Fruit fly (Drosophila melanogaster) whole organism, embryonic: ENCODE measurements around the gene CG13390.
A peak's percentile ranks its signal among the peaks of the same experiment; 100 is the strongest.

ENCODE experiments used
- Antp ChIP-seq: fragments of 200-800 bp; sonication (Bioruptor generic); optimal IDR thresholded peaks from 3 replicates; lab custom pipeline; 2016; ENCODE audit warnings: missing biosample characterization, missing genetic modification characterization
- Asciz ChIP-seq: fragments of 200-800 bp; sonication (Bioruptor generic); optimal IDR thresholded peaks from 2 replicates; lab custom pipeline; 2017; ENCODE audit warnings: missing biosample characterization, mild to moderate bottlenecking, missing genetic modification characterization, missing genetic modification reagents
- CG10431 ChIP-seq: fragments of 200-800 bp; sonication (Bioruptor generic); optimal IDR thresholded peaks from 3 replicates; lab custom pipeline; 2018; ENCODE audit warnings: missing biosample characterization, mild to moderate bottlenecking, missing genetic modification characterization
- CG11504 ChIP-seq: fragments of 200-800 bp; sonication (Bioruptor generic); optimal IDR thresholded peaks from 3 replicates; lab custom pipeline; 2019; ENCODE audit warnings: missing biosample characterization, mild to moderate bottlenecking, missing genetic modification characterization, moderate library complexity
- CG13287 ChIP-seq: fragments of 200-800 bp; sonication (Bioruptor generic); IDR thresholded peaks from 2 replicates; pipeline ENCODE4 v1.3.6; 2022; ENCODE audit warnings: missing biosample characterization, missing genetic modification characterization; ENCODE audit not compliant: partially characterized antibody
- CG14860 ChIP-seq: fragments of 200-800 bp; sonication (Bioruptor generic); IDR thresholded peaks from 3 replicates; pipeline ENCODE4 v1.3.6; 2022; ENCODE audit warnings: missing biosample characterization, missing genetic modification characterization; ENCODE audit not compliant: partially characterized antibody
- CG15514 ChIP-seq: fragments of 200-800 bp; sonication (Bioruptor generic); optimal IDR thresholded peaks from 3 replicates; lab custom pipeline; 2017; ENCODE audit warnings: missing biosample characterization, missing genetic modification characterization, mild to moderate bottlenecking, moderate library complexity, missing genetic modification reagents
- CG1602 ChIP-seq: fragments of 200-800 bp; sonication (Bioruptor generic); optimal IDR thresholded peaks from 3 replicates; lab custom pipeline; 2016; ENCODE audit warnings: missing biosample characterization, missing genetic modification characterization
- CG16813 ChIP-seq: fragments of 200-800 bp; sonication (Bioruptor generic); IDR thresholded peaks from 3 replicates; pipeline ENCODE4 v1.3.6; 2022; ENCODE audit warnings: missing biosample characterization, missing genetic modification characterization; ENCODE audit not compliant: partially characterized antibody
- CG17385 ChIP-seq: fragments of 200-800 bp; sonication (Bioruptor generic); optimal IDR thresholded peaks from 3 replicates; lab custom pipeline; 2018; ENCODE audit warnings: missing biosample characterization, mild to moderate bottlenecking, missing genetic modification characterization
- CG17612 ChIP-seq: fragments of 200-800 bp; sonication (Bioruptor generic); IDR thresholded peaks from 2 replicates; pipeline ENCODE4 v1.3.6; 2022; ENCODE audit warnings: missing biosample characterization, missing genetic modification characterization
- CG18599 ChIP-seq: fragments of 200-800 bp; sonication (Bioruptor generic); optimal IDR thresholded peaks from 3 replicates; lab custom pipeline; 2017; ENCODE audit warnings: missing biosample characterization, missing genetic modification characterization, mild to moderate bottlenecking, moderate library complexity, missing genetic modification reagents
- CG2116 ChIP-seq: fragments of 200-800 bp; sonication (Bioruptor generic); optimal IDR thresholded peaks from 3 replicates; lab custom pipeline; 2018; ENCODE audit warnings: missing biosample characterization, mild to moderate bottlenecking, missing genetic modification characterization
- CG30431 ChIP-seq: fragments of 200-800 bp; sonication (Bioruptor generic); optimal IDR thresholded peaks from 2 replicates; lab custom pipeline; 2017; ENCODE audit warnings: missing biosample characterization, missing genetic modification characterization
- CG31365 ChIP-seq: fragments of 200-800 bp; sonication (Bioruptor generic); optimal IDR thresholded peaks from 2 replicates; lab custom pipeline; 2018; ENCODE audit warnings: missing biosample characterization, mild to moderate bottlenecking, missing genetic modification characterization
- CG3281 ChIP-seq: fragments of 200-800 bp; sonication (Bioruptor generic); optimal IDR thresholded peaks from 3 replicates; lab custom pipeline; 2017; ENCODE audit warnings: missing biosample characterization, mild to moderate bottlenecking, missing genetic modification characterization
- CG3847 ChIP-seq: fragments of 200-800 bp; sonication (Bioruptor generic); IDR thresholded peaks from 2 replicates; pipeline ENCODE4 v1.3.6; 2022; ENCODE audit warnings: missing biosample characterization, missing genetic modification characterization
- CG4404 ChIP-seq: fragments of 200-800 bp; sonication (Bioruptor generic); IDR thresholded peaks from 2 replicates; pipeline ENCODE4 v1.3.6; 2022; ENCODE audit warnings: missing biosample characterization, missing genetic modification characterization
- CG7786 ChIP-seq: fragments of 200-800 bp; sonication (Bioruptor generic); optimal IDR thresholded peaks from 2 replicates; lab custom pipeline; 2016; ENCODE audit warnings: missing biosample characterization, missing genetic modification characterization
- CTCF ChIP-seq: fragments of 200-800 bp; sonication (Bioruptor generic); optimal IDR thresholded peaks from 2 replicates; lab custom pipeline; 2017; ENCODE audit warnings: missing biosample characterization, mild to moderate bottlenecking, missing genetic modification characterization, moderate library complexity
- Dll ChIP-seq: fragments of 200-800 bp; sonication (Bioruptor generic); IDR thresholded peaks from 4 replicates; pipeline ENCODE4 v1.3.6; 2022; ENCODE audit warnings: missing biosample characterization, missing genetic modification characterization; ENCODE audit not compliant: partially characterized antibody
- Dp ChIP-seq: fragments of 200-800 bp; sonication (Bioruptor generic); optimal IDR thresholded peaks from 2 replicates; lab custom pipeline; 2018; ENCODE audit warnings: missing biosample characterization, mild to moderate bottlenecking, missing genetic modification characterization, moderate library complexity
- Hr3 ChIP-seq: fragments of 200-800 bp; sonication (Bioruptor generic); optimal IDR thresholded peaks from 3 replicates; lab custom pipeline; 2016; ENCODE audit warnings: missing biosample characterization, missing genetic modification characterization
- Lhr ChIP-seq: fragments of 200-800 bp; sonication (Bioruptor generic); optimal IDR thresholded peaks from 3 replicates; lab custom pipeline; 2017; ENCODE audit warnings: mild to moderate bottlenecking, missing biosample characterization, missing genetic modification reagents, missing genetic modification characterization
- Lim3 ChIP-seq: fragments of 200-800 bp; sonication (Bioruptor generic); IDR thresholded peaks from 2 replicates; pipeline ENCODE4 v1.3.6; 2022; ENCODE audit warnings: missing biosample characterization, missing genetic modification characterization
- Poxn ChIP-seq: fragments of 200-800 bp; sonication (Bioruptor generic); IDR thresholded peaks from 2 replicates; pipeline ENCODE4 v1.3.6; 2022; ENCODE audit warnings: missing biosample characterization, missing genetic modification characterization
- Six4 ChIP-seq: fragments of 200-800 bp; sonication (Bioruptor generic); optimal IDR thresholded peaks from 2 replicates; lab custom pipeline; 2016; ENCODE audit warnings: missing biosample characterization, missing genetic modification characterization
- Sox102F ChIP-seq: fragments of 200-800 bp; sonication (Bioruptor generic); optimal IDR thresholded peaks from 2 replicates; lab custom pipeline; 2018; ENCODE audit warnings: missing biosample characterization, mild to moderate bottlenecking, missing genetic modification characterization, moderate library complexity
- Xrp1 ChIP-seq: fragments of 200-800 bp; sonication (Bioruptor generic); IDR thresholded peaks from 2 replicates; pipeline ENCODE4 v1.3.6; 2022; ENCODE audit warnings: missing biosample characterization, missing genetic modification characterization
- dmrt99B ChIP-seq: fragments of 200-800 bp; sonication (Bioruptor generic); optimal IDR thresholded peaks from 2 replicates; lab custom pipeline; 2018; ENCODE audit warnings: missing biosample characterization, mild to moderate bottlenecking, missing genetic modification characterization, moderate library complexity
- dpn ChIP-seq, 2 experiments: fragments of 200-800 bp; sonication (Bioruptor generic); optimal IDR thresholded peaks; 3 replicates each; lab custom pipeline; 2016; ENCODE audit warnings: missing biosample characterization in 2 of 2, missing genetic modification characterization in 2 of 2
- exex ChIP-seq: fragments of 200-800 bp; sonication (Bioruptor generic); optimal IDR thresholded peaks from 4 replicates; lab custom pipeline; 2018; ENCODE audit warnings: missing biosample characterization, mild to moderate bottlenecking, missing genetic modification characterization, moderate library complexity
- gem ChIP-seq: fragments of 200-800 bp; sonication (Bioruptor generic); optimal IDR thresholded peaks from 2 replicates; lab custom pipeline; 2019; ENCODE audit warnings: missing biosample characterization, mild to moderate bottlenecking, missing genetic modification characterization, moderate library complexity
- grn ChIP-seq: fragments of 200-800 bp; sonication (Bioruptor generic); optimal IDR thresholded peaks from 3 replicates; lab custom pipeline; 2017; ENCODE audit warnings: missing biosample characterization, missing genetic modification characterization
- gro ChIP-seq: fragments of 200-800 bp; sonication (Bioruptor generic); optimal IDR thresholded peaks from 2 replicates; lab custom pipeline; 2016; ENCODE audit warnings: missing biosample characterization, missing genetic modification characterization
- h ChIP-seq: fragments of >200 bp; optimal IDR thresholded peaks from 2 replicates; lab custom pipeline; 2017
- inv ChIP-seq: fragments of 200-800 bp; sonication (Bioruptor generic); IDR thresholded peaks from 2 replicates; pipeline ENCODE4 v1.3.6; 2022; ENCODE audit warnings: missing biosample characterization, missing genetic modification characterization; ENCODE audit not compliant: partially characterized antibody
- lbe ChIP-seq: fragments of 200-800 bp; sonication (Bioruptor generic); optimal IDR thresholded peaks from 2 replicates; lab custom pipeline; 2016; ENCODE audit warnings: missing biosample characterization, mild to moderate bottlenecking, missing genetic modification characterization
- lilli ChIP-seq: fragments of 200-800 bp; sonication (Bioruptor generic); optimal IDR thresholded peaks from 3 replicates; lab custom pipeline; 2016; ENCODE audit warnings: missing biosample characterization, missing genetic modification characterization
- mld ChIP-seq: fragments of 200-800 bp; sonication (Bioruptor generic); IDR thresholded peaks from 3 replicates; pipeline ENCODE4 v1.3.6; 2022; ENCODE audit warnings: missing biosample characterization, missing genetic modification characterization; ENCODE audit not compliant: partially characterized antibody
- pzg ChIP-seq: fragments of 200-800 bp; sonication (Bioruptor generic); optimal IDR thresholded peaks from 3 replicates; lab custom pipeline; 2018; ENCODE audit warnings: missing biosample characterization, mild to moderate bottlenecking, missing genetic modification characterization, moderate library complexity
- run ChIP-seq: fragments of 200-800 bp; sonication (Bioruptor generic); optimal IDR thresholded peaks from 3 replicates; lab custom pipeline; 2018; ENCODE audit warnings: missing biosample characterization, mild to moderate bottlenecking, missing genetic modification characterization
- sens ChIP-seq: fragments of 200-800 bp; sonication (Bioruptor generic); peaks from one replicate; lab custom pipeline; 2016; ENCODE audit warnings: missing biosample characterization, missing genetic modification characterization
- sima ChIP-seq: fragments of 200-800 bp; sonication (Bioruptor generic); optimal IDR thresholded peaks from 2 replicates; lab custom pipeline; 2016; ENCODE audit warnings: missing biosample characterization, missing genetic modification characterization
- stc ChIP-seq: fragments of 200-800 bp; sonication (Bioruptor generic); IDR thresholded peaks from 2 replicates; pipeline ENCODE4 v1.3.6; 2022; ENCODE audit warnings: missing biosample characterization, missing genetic modification characterization
- sug ChIP-seq: fragments of 200-800 bp; optimal IDR thresholded peaks from 2 replicates; lab custom pipeline; 2019; ENCODE audit warnings: missing biosample characterization, mild to moderate bottlenecking, missing genetic modification characterization, moderate library complexity
- trh ChIP-seq: fragments of 200-800 bp; sonication (Bioruptor generic); optimal IDR thresholded peaks from 2 replicates; lab custom pipeline; 2016; ENCODE audit warnings: missing biosample characterization, missing genetic modification characterization
- ttk ChIP-seq: fragments of 200-800 bp; sonication (Bioruptor generic); IDR thresholded peaks from 2 replicates; pipeline ENCODE4 v2.1.2; 2022; ENCODE audit warnings: missing biosample characterization, missing genetic modification characterization
- wek ChIP-seq: fragments of 200-800 bp; sonication (Bioruptor generic); optimal IDR thresholded peaks from 3 replicates; lab custom pipeline; 2018; ENCODE audit warnings: missing biosample characterization, mild to moderate bottlenecking, missing genetic modification characterization, moderate library complexity
- zen ChIP-seq: fragments of 200-800 bp; sonication (Bioruptor generic); optimal IDR thresholded peaks from 3 replicates; lab custom pipeline; 2018; ENCODE audit warnings: missing biosample characterization, mild to moderate bottlenecking, missing genetic modification characterization, moderate library complexity
- zfh2 ChIP-seq: fragments of 200-800 bp; sonication (Bioruptor generic); optimal IDR thresholded peaks from 2 replicates; lab custom pipeline; 2016; ENCODE audit warnings: missing biosample characterization, missing genetic modification characterization

Gene CG13390

dm6 chr2L:8381508-8382036, 5.0 kb upstream of the CG13390 start, which contains the start of gene AlaRS (continued):
- TF ChIP-seq stc (GFP tag; lab: Robert Waterston, UW): 0 out of 2 replicates have a peak, but pooled peaks have one; percentile 21
- no peak for TF ChIP-seq Antp
- no peak for TF ChIP-seq Poxn (GFP tag; lab: Robert Waterston, UW)
- no peak for TF ChIP-seq mld (GFP tag; lab: Robert Waterston, UW)
- peak; percentile 16 for TF ChIP-seq Asciz (GFP tag; lab: Kevin White, UChicago)
- TF ChIP-seq CG7786 (GFP tag; lab: Kevin White, UChicago): no peak
- no peak for TF ChIP-seq h (lab: Kevin White, UChicago)
- TF ChIP-seq CG18599 (GFP tag; lab: Kevin White, UChicago): peak; percentile 56
- TF ChIP-seq CG17385 (GFP tag; lab: Kevin White, UChicago): peak; percentile 37
- no peak for TF ChIP-seq CG4404
- TF ChIP-seq lilli (GFP tag; lab: Kevin White, UChicago): peak; percentile 62
- TF ChIP-seq CG1602: peak; percentile 3
- peak; percentile 46 for TF ChIP-seq inv
- no peak for TF ChIP-seq Lhr (GFP tag; lab: Kevin White, UChicago)
- peak; percentile 36 for TF ChIP-seq pzg (GFP tag; lab: Kevin White, UChicago)
- no peak for TF ChIP-seq grn (GFP tag; lab: Kevin White, UChicago)
- peak; percentile 42; the same call in 1 of the 3 replicates for TF ChIP-seq CG16813 (GFP tag; lab: Robert Waterston, UW)
- TF ChIP-seq sug (tag; lab: Kevin White, UChicago): peak; percentile 33
- TF ChIP-seq run (tag; lab: Kevin White, UChicago): no peak
- TF ChIP-seq lbe (GFP tag; lab: Kevin White, UChicago): peak; percentile 70
- no peak for TF ChIP-seq CG17612 (GFP tag; lab: Robert Waterston, UW)
- TF ChIP-seq Xrp1 (GFP tag; lab: Robert Waterston, UW): peak; percentile 60; the same call in 1 of the 2 replicates
- TF ChIP-seq sima: no peak
- peak; percentile 24 for TF ChIP-seq Dp (GFP tag; lab: Kevin White, UChicago)
- TF ChIP-seq CG2116 (GFP tag; lab: Kevin White, UChicago): peak; percentile 81
- TF ChIP-seq CG10431: no peak
- TF ChIP-seq CG11504 (tag; lab: Kevin White, UChicago): peak; percentile 42
- peak; percentile 41; the same call in 1 of the 3 replicates for TF ChIP-seq CG14860 (GFP tag; lab: Robert Waterston, UW)
- TF ChIP-seq CG13287 (GFP tag; lab: Robert Waterston, UW): peak; percentile 83
- peak; percentile 31 for TF ChIP-seq Sox102F (GFP tag; lab: Kevin White, UChicago)
- TF ChIP-seq trh (GFP tag; lab: Kevin White, UChicago): no peak
- peak; percentile 27 for TF ChIP-seq dmrt99B (tag; lab: Kevin White, UChicago)
- no peak for TF ChIP-seq zfh2 (GFP tag; lab: Kevin White, UChicago)
- TF ChIP-seq wek: no peak
- peak; percentile 79 for TF ChIP-seq Dll (GFP tag; lab: Robert Waterston, UW)
- TF ChIP-seq Hr3: peak; percentile 24
- TF ChIP-seq Six4 (GFP tag; lab: Kevin White, UChicago): peak; percentile 18
- TF ChIP-seq CG3281: peak; percentile 49
- no peak for TF ChIP-seq CG31365 (tag; lab: Kevin White, UChicago)
- TF ChIP-seq ttk (GFP tag; lab: Robert Waterston, UW): no peak
- 0 out of 2 replicates have a peak, but pooled peaks have one; percentile 9 for TF ChIP-seq CG3847
- TF ChIP-seq zen (tag; lab: Kevin White, UChicago): peak; percentile 25
- TF ChIP-seq CG30431 (GFP tag; lab: Kevin White, UChicago): no peak
- peak; percentile 70 for TF ChIP-seq gem (tag; lab: Kevin White, UChicago)
- TF ChIP-seq gro (GFP tag; lab: Kevin White, UChicago): peak; percentile 22
- no peak for TF ChIP-seq CTCF (GFP tag; lab: Kevin White, UChicago)
- TF ChIP-seq CG15514 (GFP tag; lab: Kevin White, UChicago): peak; percentile 84
- peak; percentile 8 to 26 for TF ChIP-seq dpn (GFP tag; optimal IDR thresholded peaks at IDR 0.05; lab: Kevin White, UChicago)
- peak; percentile 88 for TF ChIP-seq sens
- TF ChIP-seq Lim3 (GFP tag; lab: Robert Waterston, UW): no peak
- TF ChIP-seq exex: peak; percentile 5
